Fruit fly (Drosophila melanogaster) whole organism, embryonic: ENCODE measurements around the gene CG8907.

Experiments
- Asciz ChIP-seq: fragments of 200-800 bp; sonication (Bioruptor generic); optimal IDR thresholded peaks from 2 replicates; lab custom pipeline; 2017; ENCODE audit warnings: missing biosample characterization, mild to moderate bottlenecking, missing genetic modification characterization, missing genetic modification reagents
- CG10147 ChIP-seq: fragments of 200-800 bp; sonication (Bioruptor generic); optimal IDR thresholded peaks from 2 replicates; lab custom pipeline; 2019; ENCODE audit warnings: missing biosample characterization, mild to moderate bottlenecking, missing genetic modification characterization, moderate library complexity
- CG10209 ChIP-seq: fragments of 200-800 bp; sonication (Bioruptor generic); optimal IDR thresholded peaks from 3 replicates; lab custom pipeline; 2017; ENCODE audit warnings: missing biosample characterization, mild to moderate bottlenecking, missing genetic modification characterization, missing genetic modification reagents
- CG1024 ChIP-seq: fragments of 200-800 bp; sonication (Bioruptor generic); IDR thresholded peaks from 2 replicates; pipeline ENCODE4 v1.3.6; 2022; ENCODE audit warnings: missing biosample characterization, missing genetic modification characterization
- CG10274 ChIP-seq: fragments of 200-800 bp; sonication (Bioruptor generic); optimal IDR thresholded peaks from 3 replicates; lab custom pipeline; 2017; ENCODE audit warnings: missing biosample characterization, mild to moderate bottlenecking, missing genetic modification characterization
- CG10366 ChIP-seq: fragments of 200-800 bp; sonication (Bioruptor generic); IDR thresholded peaks from 2 replicates; pipeline ENCODE4 v1.3.6; 2022; ENCODE audit warnings: missing biosample characterization, missing genetic modification characterization
- CG11093 ChIP-seq: fragments of 200-800 bp; sonication (Bioruptor generic); IDR thresholded peaks from 3 replicates; pipeline ENCODE4 v1.3.6; 2022; ENCODE audit warnings: missing biosample characterization, missing genetic modification characterization
- CG11247 ChIP-seq: fragments of 200-800 bp; sonication (Bioruptor generic); IDR thresholded peaks from 2 replicates; pipeline ENCODE4 v1.3.6; 2022; ENCODE audit warnings: missing biosample characterization, missing genetic modification characterization
- CG12155 ChIP-seq: fragments of 200-800 bp; sonication (Bioruptor generic); optimal IDR thresholded peaks from 3 replicates; lab custom pipeline; 2016; ENCODE audit warnings: missing biosample characterization, missing genetic modification characterization
- CG12299 ChIP-seq: fragments of 200-800 bp; sonication (Bioruptor generic); optimal IDR thresholded peaks from 2 replicates; lab custom pipeline; 2018; ENCODE audit warnings: missing biosample characterization, mild to moderate bottlenecking, missing genetic modification characterization
- CG13424 ChIP-seq: fragments of 200-800 bp; sonication (Bioruptor generic); optimal IDR thresholded peaks from 2 replicates; lab custom pipeline; 2019; ENCODE audit warnings: missing biosample characterization, mild to moderate bottlenecking, missing genetic modification characterization, moderate library complexity
- CG1603 ChIP-seq: fragments of 200-800 bp; sonication (Bioruptor generic); optimal IDR thresholded peaks from 2 replicates; lab custom pipeline; 2019; ENCODE audit warnings: missing biosample characterization, mild to moderate bottlenecking, missing genetic modification characterization, moderate library complexity
- CG17186 ChIP-seq: fragments of 200-800 bp; sonication (Bioruptor generic); optimal IDR thresholded peaks from 3 replicates; lab custom pipeline; 2017; ENCODE audit warnings: missing biosample characterization, missing genetic modification reagents, missing genetic modification characterization
- CG17802 ChIP-seq: fragments of 200-800 bp; sonication (Bioruptor generic); optimal IDR thresholded peaks from 2 replicates; lab custom pipeline; 2018; ENCODE audit warnings: missing biosample characterization, mild to moderate bottlenecking, missing genetic modification characterization, moderate library complexity
- CG17912 ChIP-seq: fragments of 200-800 bp; sonication (Bioruptor generic); optimal IDR thresholded peaks from 2 replicates; lab custom pipeline; 2018; ENCODE audit warnings: missing biosample characterization, mild to moderate bottlenecking, missing genetic modification characterization
- CG2116 ChIP-seq: fragments of 200-800 bp; sonication (Bioruptor generic); optimal IDR thresholded peaks from 3 replicates; lab custom pipeline; 2018; ENCODE audit warnings: missing biosample characterization, mild to moderate bottlenecking, missing genetic modification characterization
- CG2202 ChIP-seq: fragments of 200-800 bp; sonication (Bioruptor generic); optimal IDR thresholded peaks from 2 replicates; lab custom pipeline; 2018; ENCODE audit warnings: missing biosample characterization, mild to moderate bottlenecking, missing genetic modification characterization
- CG32532 ChIP-seq: fragments of 200-800 bp; sonication (Bioruptor generic); IDR thresholded peaks from 2 replicates; pipeline ENCODE4 v1.3.6; 2022; ENCODE audit warnings: missing biosample characterization, missing genetic modification characterization
- CG33557 ChIP-seq: fragments of 200-800 bp; sonication (Bioruptor generic); optimal IDR thresholded peaks from 2 replicates; lab custom pipeline; 2019; ENCODE audit warnings: missing biosample characterization, mild to moderate bottlenecking, missing genetic modification characterization, moderate library complexity
- CG8944 ChIP-seq: fragments of 200-800 bp; sonication (Bioruptor generic); optimal IDR thresholded peaks from 3 replicates; lab custom pipeline; 2016; ENCODE audit warnings: missing biosample characterization, missing genetic modification characterization
- CG9876 ChIP-seq: fragments of 200-800 bp; sonication (Bioruptor generic); optimal IDR thresholded peaks from 2 replicates; lab custom pipeline; 2016; ENCODE audit warnings: missing biosample characterization, missing genetic modification characterization
- CG9932 ChIP-seq: fragments of 200-800 bp; sonication (Bioruptor generic); IDR thresholded peaks from 2 replicates; pipeline ENCODE4 v1.3.6; 2022; ENCODE audit warnings: missing biosample characterization, missing genetic modification characterization
- Camta ChIP-seq: fragments of 200-800 bp; sonication (Bioruptor generic); optimal IDR thresholded peaks from 2 replicates; lab custom pipeline; 2016; ENCODE audit warnings: missing biosample characterization, missing genetic modification characterization
- CrebB ChIP-seq: fragments of 200-800 bp; sonication (Bioruptor generic); optimal IDR thresholded peaks from 3 replicates; lab custom pipeline; 2018; ENCODE audit warnings: missing biosample characterization, mild to moderate bottlenecking, missing genetic modification characterization
- Dek ChIP-seq: fragments of 200-800 bp; sonication (Bioruptor generic); optimal IDR thresholded peaks from 3 replicates; lab custom pipeline; 2019; ENCODE audit warnings: missing biosample characterization, mild to moderate bottlenecking, missing genetic modification characterization, moderate library complexity
- Dref ChIP-seq: fragments of 200-800 bp; sonication (Bioruptor generic); IDR thresholded peaks from 2 replicates; pipeline ENCODE4 v1.3.6; 2022; ENCODE audit warnings: missing biosample characterization, missing genetic modification characterization
- Hsf ChIP-seq: fragments of 200-800 bp; sonication (Bioruptor generic); optimal IDR thresholded peaks from 3 replicates; lab custom pipeline; 2016; ENCODE audit warnings: missing biosample characterization, missing genetic modification characterization
- Mes4 ChIP-seq: fragments of 200-800 bp; sonication (Bioruptor generic); optimal IDR thresholded peaks from 2 replicates; lab custom pipeline; 2016; ENCODE audit warnings: missing biosample characterization, missing genetic modification characterization
- Pdp1 ChIP-seq, 2 experiments: fragments of 200-800 bp; sonication (Bioruptor generic); optimal IDR thresholded peaks; 3 replicates each; lab custom pipeline; 2016; ENCODE audit warnings: missing biosample characterization in 2 of 2, missing genetic modification characterization in 2 of 2, mild to moderate bottlenecking in 1 of 2, moderate library complexity in 1 of 2
- Trl ChIP-seq, 3 experiments: fragments of >200 bp in 2 of 3; fragments of 200-800 bp in 1 of 3; sonication (Bioruptor generic) in 1 of 3; optimal IDR thresholded peaks; 2 replicates in 1 of 3; 3 replicates in 2 of 3; lab custom pipeline; 2016 to 2017; ENCODE audit warnings: missing biosample characterization in 1 of 3, missing genetic modification characterization in 1 of 3
- Xrp1 ChIP-seq: fragments of 200-800 bp; sonication (Bioruptor generic); IDR thresholded peaks from 2 replicates; pipeline ENCODE4 v1.3.6; 2022; ENCODE audit warnings: missing biosample characterization, missing genetic modification characterization
- ac ChIP-seq: fragments of 200-800 bp; sonication (Bioruptor generic); optimal IDR thresholded peaks from 3 replicates; lab custom pipeline; 2017; ENCODE audit warnings: missing biosample characterization, mild to moderate bottlenecking, missing genetic modification characterization
- dmrt99B ChIP-seq: fragments of 200-800 bp; sonication (Bioruptor generic); optimal IDR thresholded peaks from 2 replicates; lab custom pipeline; 2018; ENCODE audit warnings: missing biosample characterization, mild to moderate bottlenecking, missing genetic modification characterization, moderate library complexity
- dysf ChIP-seq: fragments of 200-800 bp; sonication (Bioruptor generic); IDR thresholded peaks from 3 replicates; pipeline ENCODE4 v1.3.6; 2022; ENCODE audit warnings: missing biosample characterization, missing genetic modification characterization
- exex ChIP-seq: fragments of 200-800 bp; sonication (Bioruptor generic); optimal IDR thresholded peaks from 4 replicates; lab custom pipeline; 2018; ENCODE audit warnings: missing biosample characterization, mild to moderate bottlenecking, missing genetic modification characterization, moderate library complexity
- fd96Cb ChIP-seq: fragments of 200-800 bp; sonication (Bioruptor generic); optimal IDR thresholded peaks from 2 replicates; lab custom pipeline; 2018; ENCODE audit warnings: missing biosample characterization, mild to moderate bottlenecking, missing genetic modification characterization, moderate library complexity
- ftz-f1 ChIP-seq: fragments of 200-800 bp; sonication (Bioruptor generic); optimal IDR thresholded peaks from 2 replicates; lab custom pipeline; 2016; ENCODE audit warnings: missing biosample characterization, missing genetic modification characterization
- klu ChIP-seq: fragments of 200-800 bp; sonication (Bioruptor generic); IDR thresholded peaks from 2 replicates; pipeline ENCODE4 v1.3.6; 2022; ENCODE audit warnings: missing biosample characterization, missing genetic modification characterization
- nau ChIP-seq: fragments of 200-800 bp; sonication (Bioruptor generic); optimal IDR thresholded peaks from 3 replicates; lab custom pipeline; 2017; ENCODE audit warnings: missing biosample characterization, mild to moderate bottlenecking, missing genetic modification characterization, missing genetic modification reagents
- nom ChIP-seq: fragments of 200-800 bp; sonication (Bioruptor generic); optimal IDR thresholded peaks from 2 replicates; lab custom pipeline; 2017; ENCODE audit warnings: missing biosample characterization, missing genetic modification characterization, mild to moderate bottlenecking, moderate library complexity, missing genetic modification reagents
- odd ChIP-seq: fragments of 200-800 bp; sonication (Bioruptor generic); optimal IDR thresholded peaks from 2 replicates; lab custom pipeline; 2017; ENCODE audit warnings: missing biosample characterization, mild to moderate bottlenecking, missing genetic modification characterization
- pfk ChIP-seq: fragments of 200-800 bp; sonication (Bioruptor generic); optimal IDR thresholded peaks from 2 replicates; lab custom pipeline; 2018; ENCODE audit warnings: missing biosample characterization, mild to moderate bottlenecking, missing genetic modification characterization, moderate library complexity
- pho ChIP-seq: fragments of 200-800 bp; sonication (Bioruptor generic); optimal IDR thresholded peaks from 2 replicates; lab custom pipeline; 2016; ENCODE audit warnings: missing biosample characterization, missing genetic modification characterization
- salm ChIP-seq: fragments of 200-800 bp; sonication (Bioruptor generic); optimal IDR thresholded peaks from 2 replicates; lab custom pipeline; 2018; ENCODE audit warnings: missing biosample characterization, mild to moderate bottlenecking, missing genetic modification characterization
- shn ChIP-seq: fragments of 200-800 bp; sonication (Bioruptor generic); optimal IDR thresholded peaks from 3 replicates; lab custom pipeline; 2016; ENCODE audit warnings: missing biosample characterization, missing genetic modification characterization
- slbo ChIP-seq: fragments of 200-800 bp; sonication (Bioruptor generic); IDR thresholded peaks from 2 replicates; pipeline ENCODE4 v1.3.6; 2022; ENCODE audit warnings: missing biosample characterization, missing genetic modification characterization
- wdn ChIP-seq: fragments of 200-800 bp; sonication (Bioruptor generic); IDR thresholded peaks from 2 replicates; pipeline ENCODE4 v1.3.6; 2022; ENCODE audit warnings: missing biosample characterization, missing genetic modification characterization
- zf30C ChIP-seq: fragments of 200-800 bp; sonication (Bioruptor generic); optimal IDR thresholded peaks from 3 replicates; lab custom pipeline; 2018; ENCODE audit warnings: missing biosample characterization, mild to moderate bottlenecking, missing genetic modification characterization

The CG8907 gene

dm6 chr3R:17002218-17003110 is 5.6 kb upstream of the CG8907 start, which contains the start of the genes Sf3a1 and Irc (continued):
- TF ChIP-seq wdn (no peak), CG2202 (tag; lab: Kevin White, UChicago) (no peak), salm (tag; lab: Kevin White, UChicago) (no peak), nau (GFP tag; lab: Kevin White, UChicago) (no peak), CG11093 (no peak), Pdp1 (GFP tag; optimal IDR thresholded peaks at IDR 0.05; lab: Kevin White, UChicago) (peak; percentile 25 to 54), Asciz (GFP tag; lab: Kevin White, UChicago) (no peak), nom (GFP tag; lab: Kevin White, UChicago) (peak; percentile 64), slbo (GFP tag; lab: Robert Waterston, UW) (peak; percentile 58; the same call in 1 of the 2 replicates), fd96Cb (tag; lab: Kevin White, UChicago) (no peak), Mes4 (GFP tag; lab: Kevin White, UChicago) (no peak), CG17912 (GFP tag; lab: Kevin White, UChicago) (no peak), CG17186 (GFP tag; lab: Kevin White, UChicago) (peak; percentile 30), CG11247 (no peak), pho (GFP tag; lab: Kevin White, UChicago) (peak; percentile 26), CG13424 (tag; lab: Kevin White, UChicago) (peak; percentile 6), Dref (GFP tag; lab: Robert Waterston, UW) (peak; percentile 89), CG32532 (GFP tag; lab: Robert Waterston, UW) (peak; percentile 46), ac (GFP tag; lab: Kevin White, UChicago) (no peak), CG8944 (GFP tag; lab: Kevin White, UChicago) (no peak), dysf (no peak), CG12155 (GFP tag; lab: Kevin White, UChicago) (peak; percentile 19), CG10147 (GFP tag; lab: Kevin White, UChicago) (no peak), Trl (optimal IDR thresholded peaks at IDR 0.05; lab: Kevin White, UChicago) (no peak), Trl (GFP tag; optimal IDR thresholded peaks at IDR 0.05; lab: Kevin White, UChicago) (peak; percentile 45), CG2116 (peak; percentile 79), pfk (GFP tag; lab: Kevin White, UChicago) (no peak), Camta (GFP tag; lab: Kevin White, UChicago) (peak; percentile 25), Xrp1 (GFP tag; lab: Robert Waterston, UW) (no peak), Hsf (GFP tag; lab: Kevin White, UChicago) (peak; percentile 49), CG17802 (tag; lab: Kevin White, UChicago) (no peak), CG1603 (peak; percentile 81), exex (tag; lab: Kevin White, UChicago) (no peak), zf30C (GFP tag; lab: Kevin White, UChicago) (no peak), dmrt99B (tag; lab: Kevin White, UChicago) (no peak), CG10209 (GFP tag; lab: Kevin White, UChicago) (no peak), CG33557 (GFP tag; lab: Kevin White, UChicago) (no peak), CrebB (tag; lab: Kevin White, UChicago) (no peak), CG10274 (GFP tag; lab: Kevin White, UChicago) (no peak), Dek (tag; lab: Kevin White, UChicago) (no peak), ftz-f1 (GFP tag; lab: Kevin White, UChicago) (peak; percentile 2), CG1024 (no peak), odd (GFP tag; lab: Kevin White, UChicago) (no peak), CG12299 (tag; lab: Kevin White, UChicago) (no peak), CG10366 (GFP tag; lab: Robert Waterston, UW) (no peak), klu (no peak), CG9876 (GFP tag; lab: Kevin White, UChicago) (peak; percentile 32), shn (GFP tag; lab: Kevin White, UChicago) (no peak), CG9932 (GFP tag; lab: Robert Waterston, UW) (peak; percentile 75)
